Fruit fly (Drosophila melanogaster): ENCODE results near the gene Lasp.

DNA sequence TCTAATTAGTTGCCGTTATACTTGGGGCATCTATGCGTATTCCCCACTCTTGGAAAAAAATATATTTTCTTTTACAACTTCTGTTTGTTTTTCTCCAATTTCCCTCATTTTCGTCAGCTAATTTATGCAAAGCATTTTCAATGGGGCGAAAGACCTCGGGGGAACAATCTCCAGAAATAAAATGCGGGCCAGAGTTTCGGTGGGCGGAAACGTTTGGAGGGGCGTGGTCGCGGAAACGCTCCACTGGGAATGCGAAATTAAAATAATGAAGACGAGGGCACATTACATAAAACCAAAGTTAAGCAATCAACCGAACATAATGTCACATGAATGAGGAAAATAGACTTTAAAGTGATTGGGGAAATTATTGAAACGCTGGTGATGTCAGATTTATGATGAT lies 70.4 kb downstream of the Lasp start:
- TF ChIP-seq pan (optimal IDR thresholded peaks at IDR 0.05) (no peak), dmrt93B (GFP tag; optimal IDR thresholded peaks at IDR 0.05) (no peak), Myc (optimal IDR thresholded peaks at IDR 0.05) (no peak), CG32264 (GFP tag; optimal IDR thresholded peaks at IDR 0.05) (no peak), woc (GFP tag; optimal IDR thresholded peaks at IDR 0.05) (no peak), fru (GFP tag; optimal IDR thresholded peaks at IDR 0.05) (no peak), psq (GFP tag; optimal IDR thresholded peaks at IDR 0.05) (no peak), usp (GFP tag; optimal IDR thresholded peaks at IDR 0.05) (no peak)

Measured in whole organism, wandering third instar larva.